Worm (Caenorhabditis elegans) whole organism, midembryonic: ENCODE measurements around the gene F46B6.4.

Experiments
- T22C8.4 ChIP-seq: fragments of 200-800 bp; sonication (Bioruptor generic); IDR thresholded peaks from 2 replicates; pipeline ENCODE4 v1.3.6; 2022; ENCODE audit warnings: missing genetic modification characterization, missing compliant biosample characterization
- cog-1 ChIP-seq: sonication (generic microtip); optimal IDR thresholded peaks from 2 replicates; lab custom pipeline; 2016; ENCODE audit warnings: missing genetic modification characterization, missing compliant biosample characterization
- med-1 ChIP-seq: sonication (generic microtip); optimal IDR thresholded peaks from 2 replicates; lab custom pipeline; 2017; ENCODE audit warnings: missing genetic modification characterization, mild to moderate bottlenecking, missing compliant biosample characterization, antibody characterized with exemption, missing genetic modification reagents; ENCODE audit not compliant: insufficient read depth
- tab-1 ChIP-seq: fragments of 200-800 bp; sonication (Bioruptor generic); IDR thresholded peaks from 2 replicates; pipeline ENCODE4 v1.3.6; 2022; ENCODE audit warnings: missing genetic modification characterization, missing compliant biosample characterization
- ztf-29 ChIP-seq: fragments of 200-800 bp; sonication (Bioruptor generic); IDR thresholded peaks from 2 replicates; pipeline ENCODE4 v1.3.6; 2022; ENCODE audit warnings: missing genetic modification reagents, missing genetic modification characterization, missing compliant biosample characterization

DNA sequence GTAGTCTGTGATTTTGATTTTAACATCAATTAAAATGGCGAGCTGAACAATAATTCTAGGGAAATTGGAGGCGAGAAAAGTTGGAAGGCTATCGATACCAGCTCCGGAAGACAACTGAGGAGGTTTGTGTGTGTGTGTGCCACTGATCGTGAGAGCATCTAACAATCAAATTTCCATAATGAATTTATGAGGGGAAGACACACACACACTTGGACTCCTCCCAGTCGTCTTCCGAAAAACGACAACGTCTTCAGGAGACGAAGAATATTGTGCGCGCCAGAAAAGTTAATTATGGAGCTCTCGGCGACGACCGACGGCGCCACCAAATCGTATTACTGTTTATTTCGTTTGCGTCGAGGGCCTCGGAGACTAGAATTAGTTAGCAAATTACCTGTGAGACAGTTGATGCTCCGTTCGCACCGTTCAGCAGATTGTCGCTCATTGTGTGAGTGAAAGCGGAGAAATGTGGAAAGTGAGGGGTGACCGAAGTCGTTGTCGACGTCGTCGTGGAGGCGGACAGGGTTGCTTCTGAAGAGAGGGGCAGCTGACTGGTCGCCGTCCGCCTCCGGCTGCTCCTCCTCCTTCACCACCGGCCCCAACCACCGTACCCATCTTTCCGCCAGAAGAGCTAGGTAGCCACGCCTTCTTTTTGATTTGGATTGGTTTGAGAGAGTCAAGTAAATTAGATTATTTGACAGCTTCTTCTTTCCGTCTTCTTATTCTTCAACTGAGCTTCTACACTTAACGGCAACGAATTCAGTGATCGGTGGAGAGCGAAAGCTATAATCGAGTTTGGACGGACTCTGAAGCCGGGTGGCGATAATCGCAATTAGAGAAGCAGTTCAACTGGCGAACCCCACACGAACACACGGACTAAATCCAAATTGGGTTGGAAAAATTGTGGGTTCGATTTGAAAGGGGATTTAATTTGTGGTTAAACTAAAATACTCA is 10.2 kb downstream of the F46B6.4 start, which contains the start of gene unc-42:
- TF ChIP-seq ztf-29 (GFP tag; lab: Robert Waterston, UW) (no peak), med-1 (GFP tag; lab: Kevin White, UChicago) (no peak), cog-1 (tag; lab: Kevin White, UChicago) (no peak), tab-1 (GFP tag; lab: Robert Waterston, UW) (no peak), T22C8.4 (no peak)
